Worm (Caenorhabditis elegans): ENCODE results near the gene T10G3.1.

DNA sequence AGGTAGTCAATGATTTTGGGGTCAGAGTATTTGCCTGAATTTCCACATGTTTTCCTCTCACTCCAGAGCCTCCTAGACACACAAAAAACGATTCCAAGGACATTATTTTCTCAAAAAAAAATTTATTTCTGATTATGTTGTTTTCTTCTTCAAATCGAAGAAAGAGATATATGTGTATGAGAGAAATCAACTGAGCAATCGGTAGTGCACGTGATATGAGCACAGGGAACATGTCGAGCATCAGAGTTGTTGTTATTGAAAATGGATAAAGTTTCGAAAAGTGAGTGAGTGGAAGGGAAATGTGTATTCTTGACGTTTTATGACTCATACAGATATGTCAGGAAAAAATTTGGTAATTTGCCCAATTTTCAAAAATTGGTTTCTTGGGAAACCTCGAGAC is 1.4 kb downstream of the T10G3.1 start:
- TF ChIP-seq ref-1 (GFP tag; conservative IDR thresholded peaks at IDR 0.05) (no peak), tab-1 (GFP tag; IDR thresholded peaks at IDR 0.05) (no peak), ztf-23 (GFP tag; IDR thresholded peaks at IDR 0.05) (no peak), cog-1 (tag; optimal IDR thresholded peaks at IDR 0.05) (no peak), klf-2 (GFP tag; conservative IDR thresholded peaks at IDR 0.05) (no peak)

Measured in whole organism, midembryonic.